Fruit fly (Drosophila melanogaster): Measurements from ENCODE around the gene Arp5.

Gene Arp5

dm6 chr3R:18171983-18172967 lies 13.0 kb upstream of the Arp5 start (continued):
- no peak for TF ChIP-seq CG7963 (GFP tag; IDR thresholded peaks at IDR 0.05; ENCODE audit: partially characterized antibody)
- peak; percentile 88 for TF ChIP-seq NC2α (GFP tag; optimal IDR thresholded peaks at IDR 0.05)
- peak; percentile 80 for TF ChIP-seq ems (GFP tag; optimal IDR thresholded peaks at IDR 0.05)
- TF ChIP-seq CG3847 (GFP tag; IDR thresholded peaks at IDR 0.05), result peak; percentile 87
- peak; percentile 43 for TF ChIP-seq ash1 (GFP tag; optimal IDR thresholded peaks at IDR 0.05)
- peak; percentile 86 for TF ChIP-seq trem (tag; optimal IDR thresholded peaks at IDR 0.05)
- TF ChIP-seq E2f2 (GFP tag; IDR thresholded peaks at IDR 0.05), result peak; percentile 66
- TF ChIP-seq GATAe (GFP tag; conservative IDR thresholded peaks at IDR 0.05), result peak; percentile 65
- peak; percentile 94 for TF ChIP-seq CG2120 (GFP tag; optimal IDR thresholded peaks at IDR 0.05)
- no peak for TF ChIP-seq fru (optimal IDR thresholded peaks at IDR 0.05)
- peak; percentile 73 for TF ChIP-seq CG31365 (tag; optimal IDR thresholded peaks at IDR 0.05)
- peak; percentile 88 for TF ChIP-seq CG7786 (GFP tag; optimal IDR thresholded peaks at IDR 0.05)
- TF ChIP-seq pho (GFP tag; optimal IDR thresholded peaks at IDR 0.05), result peak; percentile 90
- no peak for TF ChIP-seq CG42726 (GFP tag; IDR thresholded peaks at IDR 0.05; ENCODE audit: partially characterized antibody)
- peak; percentile 93 for TF ChIP-seq CG1233 (GFP tag; optimal IDR thresholded peaks at IDR 0.05)
- peak; percentile 70 for TF ChIP-seq CG14965 (GFP tag; optimal IDR thresholded peaks at IDR 0.05; ENCODE audit: borderline replicate concordance)
- TF ChIP-seq CG10321 (GFP tag; IDR thresholded peaks at IDR 0.05), result peak; percentile 54; the same call in 1 of the 2 replicates
- peak; percentile 94 for TF ChIP-seq grau (tag; optimal IDR thresholded peaks at IDR 0.05)
- TF ChIP-seq Sox102F (GFP tag; optimal IDR thresholded peaks at IDR 0.05), result peak; percentile 96
- TF ChIP-seq Side (GFP tag; optimal IDR thresholded peaks at IDR 0.05), result peak; percentile 91
- TF ChIP-seq CG1529 (GFP tag; optimal IDR thresholded peaks at IDR 0.05), result peak; percentile 91
- peak; percentile 94 for TF ChIP-seq CG10979 (tag; optimal IDR thresholded peaks at IDR 0.05)
- TF ChIP-seq Lim3 (GFP tag; IDR thresholded peaks at IDR 0.05), result no peak
- TF ChIP-seq da (GFP tag; optimal IDR thresholded peaks at IDR 0.05), result peak; percentile 70
- TF ChIP-seq disco-r (GFP tag; optimal IDR thresholded peaks at IDR 0.05), result peak; percentile 82
- TF ChIP-seq Ssrp (tag; optimal IDR thresholded peaks at IDR 0.05), result peak; percentile 98
- TF ChIP-seq so (GFP tag; IDR thresholded peaks at IDR 0.05), result peak; percentile 90
- TF ChIP-seq CG11695 (GFP tag; IDR thresholded peaks at IDR 0.05), result peak; percentile 91
- peak; percentile 61 for TF ChIP-seq emc (GFP tag; optimal IDR thresholded peaks at IDR 0.05)
- TF ChIP-seq eyg (GFP tag; optimal IDR thresholded peaks at IDR 0.05), result peak; percentile 79
- TF ChIP-seq CG6254 (GFP tag; optimal IDR thresholded peaks at IDR 0.05), result peak; percentile 91
- TF ChIP-seq oc (tag; optimal IDR thresholded peaks at IDR 0.05), result peak; percentile 96
- peak; percentile 89 for TF ChIP-seq CG10654 (GFP tag; optimal IDR thresholded peaks at IDR 0.05)
- peak; percentile 94 for TF ChIP-seq lmd (GFP tag; IDR thresholded peaks at IDR 0.05)
- TF ChIP-seq CoRest (tag; optimal IDR thresholded peaks at IDR 0.05), result peak; percentile 96
- TF ChIP-seq hth (optimal IDR thresholded peaks at IDR 0.05), result no peak
- TF ChIP-seq CG8388 (GFP tag; optimal IDR thresholded peaks at IDR 0.05), result peak; percentile 92
- TF ChIP-seq NK7.1 (GFP tag; optimal IDR thresholded peaks at IDR 0.05), result peak; percentile 78
- TF ChIP-seq CG12769 (tag; optimal IDR thresholded peaks at IDR 0.05), result no peak
- TF ChIP-seq abd-A (tag; optimal IDR thresholded peaks at IDR 0.05), result no peak
- peak; percentile 48 for TF ChIP-seq CTCF (GFP tag; optimal IDR thresholded peaks at IDR 0.05)
- no peak for TF ChIP-seq Scr (GFP tag; IDR thresholded peaks at IDR 0.05; ENCODE audit: partially characterized antibody)
- TF ChIP-seq CG7271 (tag; optimal IDR thresholded peaks at IDR 0.05), result peak; percentile 43
- peak; percentile 71 for TF ChIP-seq CG8290 (GFP tag; optimal IDR thresholded peaks at IDR 0.05)
- TF ChIP-seq CG8290 (tag; optimal IDR thresholded peaks at IDR 0.05), result peak in 1 of 2 experiments; percentile 67
- TF ChIP-seq CG6765 (GFP tag; optimal IDR thresholded peaks at IDR 0.05), result peak; percentile 87
- TF ChIP-seq pan (optimal IDR thresholded peaks at IDR 0.05), result no peak
- TF ChIP-seq pan (GFP tag; optimal IDR thresholded peaks at IDR 0.05 in 1 of 2, IDR thresholded peaks at IDR 0.05 in 1 of 2), result peak in 1 of 2 experiments; percentile 91
- peak; percentile 69 for TF ChIP-seq dm (GFP tag; optimal IDR thresholded peaks at IDR 0.05)
- TF ChIP-seq CG7372 (GFP tag; IDR thresholded peaks at IDR 0.05), result peak; percentile 88
